Fruit fly (Drosophila melanogaster) whole organism, wandering third instar larva: ENCODE data around the gene dmrt93B.

Source experiments
- Abd-B ChIP-seq: fragments of >200 bp; optimal IDR thresholded peaks from 2 replicates; lab custom pipeline; 2017; ENCODE audit warnings: missing biosample characterization, missing genetic modification characterization
- CG32264 ChIP-seq: fragments of 200-800 bp; sonication (Bioruptor generic); optimal IDR thresholded peaks from 2 replicates; lab custom pipeline; 2016; ENCODE audit warnings: missing biosample characterization, missing genetic modification characterization
- CG9705 ChIP-seq: fragments of 200-800 bp; sonication (Bioruptor generic); optimal IDR thresholded peaks from 2 replicates; lab custom pipeline; 2018; ENCODE audit warnings: missing biosample characterization, mild to moderate bottlenecking, missing genetic modification characterization
- CrebA ChIP-seq: fragments of 200-800 bp; sonication (Bioruptor generic); optimal IDR thresholded peaks from 2 replicates; lab custom pipeline; 2016; ENCODE audit warnings: missing biosample characterization, mild to moderate bottlenecking, missing genetic modification characterization, borderline replicate concordance
- Dif ChIP-seq: fragments of 200-275, 200-300 bp; sonication (Bioruptor generic); optimal IDR thresholded peaks from 2 replicates; lab custom pipeline; 2018; ENCODE audit warnings: missing biosample characterization, missing genetic modification characterization; ENCODE audit not compliant: partially characterized antibody
- GATAd ChIP-seq: sonication (Bioruptor generic); optimal IDR thresholded peaks from 2 replicates; lab custom pipeline; 2016; ENCODE audit warnings: missing biosample characterization, missing genetic modification characterization
- HLH106 ChIP-seq: fragments of 200-800 bp; optimal IDR thresholded peaks from 3 replicates; lab custom pipeline; 2019; ENCODE audit warnings: missing biosample characterization, mild to moderate bottlenecking, missing genetic modification characterization, moderate library complexity
- Hnf4 ChIP-seq: fragments of 200-800 bp; sonication (Bioruptor generic); optimal IDR thresholded peaks from 2 replicates; lab custom pipeline; 2016; ENCODE audit warnings: missing biosample characterization, mild to moderate bottlenecking, missing genetic modification characterization
- Hr83 ChIP-seq: fragments of 200-300 bp; sonication (Bioruptor generic); optimal IDR thresholded peaks from 2 replicates; lab custom pipeline; 2016; ENCODE audit warnings: missing biosample characterization, mild to moderate bottlenecking, missing genetic modification characterization, moderate library complexity; ENCODE audit not compliant: poor library complexity, severe bottlenecking
- Jra ChIP-seq: sonication (Bioruptor generic); optimal IDR thresholded peaks from 2 replicates; lab custom pipeline; 2016; ENCODE audit warnings: missing biosample characterization, missing genetic modification characterization
- Mio ChIP-seq: sonication (Bioruptor generic); optimal IDR thresholded peaks from 2 replicates; lab custom pipeline; 2016; ENCODE audit warnings: missing biosample characterization, missing genetic modification characterization
- Myc ChIP-seq: fragments of >200 bp; optimal IDR thresholded peaks from 2 replicates; lab custom pipeline; 2017
- N ChIP-seq: fragments of >200 bp; optimal IDR thresholded peaks from 2 replicates; lab custom pipeline; 2018; ENCODE audit warnings: missing biosample characterization, missing external identifiers, missing genetic modification characterization
- OdsH ChIP-seq: fragments of 200-800 bp; sonication (Bioruptor generic); optimal IDR thresholded peaks from 2 replicates; lab custom pipeline; 2016; ENCODE audit warnings: missing biosample characterization, mild to moderate bottlenecking, missing genetic modification characterization
- Rel ChIP-seq, 2 experiments: fragments of 200-800 bp; sonication (Bioruptor generic) in 1 of 2; optimal IDR thresholded peaks; 2 replicates in 1 of 2; 3 replicates in 1 of 2; lab custom pipeline; 2016 to 2019; ENCODE audit warnings: mild to moderate bottlenecking in 2 of 2, missing biosample characterization in 2 of 2, missing genetic modification characterization in 2 of 2, moderate library complexity in 1 of 2
- Sp1 ChIP-seq: fragments of 200-800 bp; sonication (Bioruptor generic); optimal IDR thresholded peaks from 3 replicates; lab custom pipeline; 2019; ENCODE audit warnings: missing biosample characterization, mild to moderate bottlenecking, missing genetic modification characterization, moderate library complexity
- Vsx2 ChIP-seq: fragments of 200-300, 225-300 bp; sonication (Bioruptor generic); optimal IDR thresholded peaks from 2 replicates; lab custom pipeline; 2018; ENCODE audit warnings: missing biosample characterization, missing genetic modification characterization; ENCODE audit not compliant: partially characterized antibody
- br ChIP-seq: fragments of 200-800 bp; sonication (Bioruptor generic); optimal IDR thresholded peaks from 2 replicates; lab custom pipeline; 2016; ENCODE audit warnings: missing biosample characterization, missing genetic modification characterization
- brk ChIP-seq: fragments of 200-800 bp; sonication (Bioruptor generic); optimal IDR thresholded peaks from 2 replicates; lab custom pipeline; 2016; ENCODE audit warnings: missing biosample characterization, mild to moderate bottlenecking, missing genetic modification characterization
- dl ChIP-seq, 2 experiments: fragments of 175-275, 200-275 bp in 1 of 2; fragments of 200-275 bp in 1 of 2; sonication (Bioruptor generic); optimal IDR thresholded peaks; lab custom pipeline; 2018; ENCODE audit warnings: mild to moderate bottlenecking in 2 of 2, missing biosample characterization in 2 of 2, missing genetic modification characterization in 2 of 2, moderate library complexity in 2 of 2; ENCODE audit not compliant: partially characterized antibody in 2 of 2, insufficient read depth in 1 of 2
- dmrt93B ChIP-seq: fragments of 200-800 bp; sonication (Bioruptor generic); optimal IDR thresholded peaks from 2 replicates; lab custom pipeline; 2018; ENCODE audit warnings: missing biosample characterization, mild to moderate bottlenecking, missing genetic modification characterization
- dsf ChIP-seq: sonication (Bioruptor generic); optimal IDR thresholded peaks from 2 replicates; lab custom pipeline; 2016; ENCODE audit warnings: missing biosample characterization, missing genetic modification characterization, borderline replicate concordance
- ey ChIP-seq: fragments of 200-800 bp; sonication (Bioruptor generic); optimal IDR thresholded peaks from 2 replicates; lab custom pipeline; 2016; ENCODE audit warnings: missing biosample characterization, missing genetic modification characterization
- foxo ChIP-seq, 2 experiments: fragments of 200-800 bp; sonication (Bioruptor generic); optimal IDR thresholded peaks; 2 replicates in 1 of 2; 3 replicates in 1 of 2; lab custom pipeline; 2016 to 2017; ENCODE audit warnings: missing biosample characterization in 2 of 2, missing genetic modification characterization in 2 of 2
- fru ChIP-seq: fragments of 200-800 bp; sonication (Bioruptor generic); optimal IDR thresholded peaks from 3 replicates; lab custom pipeline; 2016; ENCODE audit warnings: missing biosample characterization, mild to moderate bottlenecking, missing genetic modification characterization
- h ChIP-seq: fragments of 200-800 bp; sonication (Bioruptor generic); optimal IDR thresholded peaks from 3 replicates; lab custom pipeline; 2016; ENCODE audit warnings: missing biosample characterization, mild to moderate bottlenecking, missing genetic modification characterization
- jim ChIP-seq: fragments of 175-275, 200-325 bp; sonication (Bioruptor generic); optimal IDR thresholded peaks from 2 replicates; lab custom pipeline; 2016; ENCODE audit warnings: missing biosample characterization, mild to moderate bottlenecking, missing genetic modification characterization
- pan ChIP-seq: fragments of >200 bp; optimal IDR thresholded peaks from 2 replicates; lab custom pipeline; 2017
- psq ChIP-seq: fragments of 200-800 bp; sonication (Bioruptor generic); optimal IDR thresholded peaks from 3 replicates; lab custom pipeline; 2017; ENCODE audit warnings: missing biosample characterization, mild to moderate bottlenecking, missing genetic modification characterization, moderate library complexity
- rgr ChIP-seq: fragments of 200-800 bp; sonication (Bioruptor generic); optimal IDR thresholded peaks from 3 replicates; lab custom pipeline; 2016; ENCODE audit warnings: missing biosample characterization, mild to moderate bottlenecking, missing genetic modification characterization
- sage ChIP-seq: fragments of 200-800 bp; sonication (Bioruptor generic); optimal IDR thresholded peaks from 2 replicates; lab custom pipeline; 2016; ENCODE audit warnings: missing biosample characterization, mild to moderate bottlenecking, missing genetic modification characterization
- sv ChIP-seq: fragments of 200-800 bp; sonication (Bioruptor generic); optimal IDR thresholded peaks from 3 replicates; lab custom pipeline; 2016; ENCODE audit warnings: missing biosample characterization, missing genetic modification characterization
- tai ChIP-seq: sonication (Bioruptor generic); optimal IDR thresholded peaks from 2 replicates; lab custom pipeline; 2016; ENCODE audit warnings: missing biosample characterization, missing genetic modification characterization
- usp ChIP-seq: fragments of >200 bp; optimal IDR thresholded peaks from 2 replicates; lab custom pipeline; 2017; ENCODE audit warnings: missing biosample characterization, missing genetic modification characterization
- woc ChIP-seq: sonication (Bioruptor generic); optimal IDR thresholded peaks from 2 replicates; lab custom pipeline; 2016; ENCODE audit warnings: missing biosample characterization, mild to moderate bottlenecking, missing genetic modification characterization

Gene dmrt93B

dm6 chr3R:21063433-21063832, 10.4 kb upstream of the dmrt93B start:
- no peak for TF ChIP-seq brk (GFP tag; lab: Kevin White, UChicago)
- TF ChIP-seq Sp1 (GFP tag; lab: Kevin White, UChicago): no peak
- no peak for TF ChIP-seq CG32264
- TF ChIP-seq sage (GFP tag; lab: Kevin White, UChicago): no peak
- no peak for TF ChIP-seq Hnf4
- no peak for TF ChIP-seq Vsx2
- TF ChIP-seq jim (GFP tag; lab: Kevin White, UChicago): no peak
- TF ChIP-seq Rel (GFP tag; optimal IDR thresholded peaks at IDR 0.05; lab: Kevin White, UChicago): no peak
- no peak for TF ChIP-seq Rel (tag; optimal IDR thresholded peaks at IDR 0.05; lab: Kevin White, UChicago)
- no peak for TF ChIP-seq Mio (GFP tag; lab: Kevin White, UChicago)
- TF ChIP-seq OdsH (GFP tag; lab: Kevin White, UChicago): no peak
- TF ChIP-seq, all 38 proteins: peak for 0

dm6 chr3R:21064000-21064924, 9.5 kb upstream of the dmrt93B start, which contains the start of gene Cortactin:
Gene Cortactin (minus strand): TSS chr3R:21064471.
- TF ChIP-seq usp (GFP tag; lab: Kevin White, UChicago): no peak
- TF ChIP-seq sv (GFP tag; lab: Kevin White, UChicago): no peak
- TF ChIP-seq dl (GFP tag; optimal IDR thresholded peaks at IDR 0.05; lab: Kevin White, UChicago; ENCODE audit: insufficient read depth in 1 of 2, partially characterized antibody in 2 of 2): peak; percentile 4 to 44
- no peak for TF ChIP-seq dsf (GFP tag; lab: Kevin White, UChicago)
- TF ChIP-seq woc: no peak
- no peak for TF ChIP-seq dmrt93B (GFP tag; lab: Kevin White, UChicago)
- no peak for TF ChIP-seq Abd-B (GFP tag; lab: Kevin White, UChicago)
- TF ChIP-seq GATAd: no peak
- TF ChIP-seq Jra (GFP tag; lab: Kevin White, UChicago): peak; percentile 27
- no peak for TF ChIP-seq Mio (GFP tag; lab: Kevin White, UChicago)
- TF ChIP-seq sage (GFP tag; lab: Kevin White, UChicago): no peak
- TF ChIP-seq psq (GFP tag; lab: Kevin White, UChicago): no peak
- TF ChIP-seq fru (GFP tag; lab: Kevin White, UChicago): no peak
- no peak for TF ChIP-seq rgr (GFP tag; lab: Kevin White, UChicago)
- TF ChIP-seq CrebA: no peak
- no peak for TF ChIP-seq pan (lab: Kevin White, UChicago)
- no peak for TF ChIP-seq jim (GFP tag; lab: Kevin White, UChicago)
- no peak for TF ChIP-seq Vsx2
- no peak for TF ChIP-seq OdsH (GFP tag; lab: Kevin White, UChicago)
- TF ChIP-seq h (GFP tag; lab: Kevin White, UChicago): no peak
- TF ChIP-seq CG9705 (GFP tag; lab: Kevin White, UChicago): no peak
- TF ChIP-seq Sp1 (GFP tag; lab: Kevin White, UChicago): no peak
- TF ChIP-seq Dif: peak; percentile 91
- TF ChIP-seq CG32264: no peak
- peak; percentile 10 for TF ChIP-seq Hr83
- TF ChIP-seq br (GFP tag; lab: Kevin White, UChicago): no peak
- no peak for TF ChIP-seq brk (GFP tag; lab: Kevin White, UChicago)
- TF ChIP-seq ey: no peak
- peak; percentile 11 for TF ChIP-seq Hnf4
- TF ChIP-seq foxo (GFP tag; optimal IDR thresholded peaks at IDR 0.05; lab: Kevin White, UChicago): no peak
- TF ChIP-seq N (GFP tag; lab: Kevin White, UChicago): no peak
- TF ChIP-seq Myc (lab: Kevin White, UChicago): peak; percentile 37
- no peak for TF ChIP-seq tai (GFP tag; lab: Kevin White, UChicago)
- TF ChIP-seq HLH106 (tag; lab: Kevin White, UChicago): no peak
